Fruit fly (Drosophila melanogaster): ENCODE data around the gene nom.

DNA sequence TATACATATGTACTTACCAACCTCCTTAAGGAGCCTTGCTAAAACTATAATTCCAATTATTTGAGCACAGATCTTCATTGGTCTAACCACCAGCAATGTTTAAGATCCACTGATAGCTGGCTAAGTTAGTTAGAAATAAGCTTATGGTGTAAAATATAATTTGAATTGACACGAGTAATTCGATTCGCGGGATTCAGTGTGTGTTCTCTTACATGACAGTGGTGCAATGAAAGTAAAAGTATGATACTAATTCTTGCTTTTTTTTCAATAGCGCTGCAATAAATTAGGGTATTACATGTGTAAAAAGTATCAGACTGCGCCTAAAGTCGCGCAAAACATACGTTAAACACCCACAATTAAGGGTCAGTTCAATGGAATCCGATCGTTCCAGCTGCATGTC is 43.0 kb upstream of the nom start, which contains the start of gene CG33325:
- TF ChIP-seq Clk (GFP tag; optimal IDR thresholded peaks at IDR 0.05) = no peak
- TF ChIP-seq pad (GFP tag; optimal IDR thresholded peaks at IDR 0.05) = no peak
- no peak for TF ChIP-seq CG11617 (GFP tag; optimal IDR thresholded peaks at IDR 0.05)
- TF ChIP-seq CG12768 (GFP tag; optimal IDR thresholded peaks at IDR 0.05) = no peak
- no peak for TF ChIP-seq kay (GFP tag; ENCODE audit: borderline replicate concordance)
- no peak for TF ChIP-seq CG1620 (GFP tag; optimal IDR thresholded peaks at IDR 0.05)
- no peak for TF ChIP-seq cnc (optimal IDR thresholded peaks at IDR 0.05)
- no peak for TF ChIP-seq CG14711 (tag; optimal IDR thresholded peaks at IDR 0.05)
- TF ChIP-seq toe (GFP tag; optimal IDR thresholded peaks at IDR 0.05) = no peak
- no peak for TF ChIP-seq ovo (GFP tag; optimal IDR thresholded peaks at IDR 0.05)
- TF ChIP-seq cic (GFP tag; optimal IDR thresholded peaks at IDR 0.05) = no peak
- TF ChIP-seq CG7045 (GFP tag; optimal IDR thresholded peaks at IDR 0.05) = no peak
